Fruit fly (Drosophila melanogaster): ENCODE measurements around the gene Cpr11A.

- no peak for TF ChIP-seq CG8159 (tag; optimal IDR thresholded peaks at IDR 0.05)
- no peak for TF ChIP-seq Snoo (tag; optimal IDR thresholded peaks at IDR 0.05)
These were observed at the start of gene Cpr11A for dm6 chrX:12486294-12487020.

Data from whole organism, pupa.